Fruit fly (Drosophila melanogaster): ENCODE data around the gene Acbp2.

Acbp2 gene

DNA sequence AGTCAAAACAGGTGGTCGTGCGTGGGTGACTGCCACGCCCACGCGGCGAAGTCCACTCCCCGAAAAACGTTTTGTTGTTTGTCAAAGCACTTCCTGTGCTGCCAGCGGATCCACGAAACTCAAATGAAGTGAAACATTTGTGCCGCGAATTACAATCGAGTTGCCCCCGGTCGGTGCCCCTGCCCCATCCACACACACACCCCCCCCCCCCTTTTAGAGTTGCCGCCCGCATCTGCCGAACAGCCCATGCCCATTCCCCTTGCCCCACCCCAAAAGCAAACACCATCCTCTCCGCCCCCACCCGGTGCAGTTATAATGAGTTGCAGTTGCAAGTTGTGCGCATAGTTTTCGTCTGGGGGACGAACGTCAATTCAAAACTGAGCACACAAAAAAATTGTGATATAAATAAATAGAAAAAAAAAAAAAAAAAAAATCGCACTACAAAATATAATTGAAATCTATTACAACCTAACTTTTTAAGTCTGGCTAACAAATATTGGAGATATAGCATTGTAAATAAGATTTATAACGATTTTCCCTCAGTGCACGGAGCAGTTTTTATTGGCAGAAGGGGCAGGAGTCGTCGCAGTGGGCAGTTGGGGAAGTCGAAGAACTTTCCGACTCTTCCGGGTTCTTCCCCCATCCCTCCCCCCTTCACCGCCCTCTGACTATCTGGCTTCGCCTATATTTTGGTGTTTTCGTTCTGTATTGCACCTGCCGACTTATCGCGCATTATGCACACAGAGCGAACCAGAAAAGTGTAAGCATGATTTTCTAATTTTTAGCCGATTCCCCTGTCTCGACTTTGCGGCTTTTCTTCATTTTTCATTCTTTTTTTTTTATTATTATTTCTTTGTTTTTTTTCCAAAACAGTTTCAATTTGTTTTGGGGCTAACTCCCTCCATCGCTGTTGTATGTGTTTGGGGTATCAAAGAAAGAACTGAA, 20.1 kb downstream of the Acbp2 start (continued):
- TF ChIP-seq ase (GFP tag; IDR thresholded peaks at IDR 0.05) = peak; percentile 33; the same call in 1 of the 3 replicates
- no peak for TF ChIP-seq CG3726 (GFP tag; IDR thresholded peaks at IDR 0.05)
- TF ChIP-seq sima (GFP tag; optimal IDR thresholded peaks at IDR 0.05) = no peak
- TF ChIP-seq Atf6 (GFP tag; IDR thresholded peaks at IDR 0.05) = no peak
- TF ChIP-seq TFAM (GFP tag; optimal IDR thresholded peaks at IDR 0.05) = peak; percentile 6
- peak; percentile 6 to 39 for TF ChIP-seq dpn (GFP tag; optimal IDR thresholded peaks at IDR 0.05)
- no peak; the same call in 1 of the 2 replicates for TF ChIP-seq E2f2 (GFP tag; IDR thresholded peaks at IDR 0.05)
- no peak for TF ChIP-seq eyg (GFP tag; optimal IDR thresholded peaks at IDR 0.05)
- TF ChIP-seq CG32767 (GFP tag; IDR thresholded peaks at IDR 0.05) = peak; percentile 53; the same call in 1 of the 2 replicates
- TF ChIP-seq lilli (GFP tag; optimal IDR thresholded peaks at IDR 0.05) = peak; percentile 10
- peak; percentile 61 for TF ChIP-seq PHDP (tag; optimal IDR thresholded peaks at IDR 0.05)
- TF ChIP-seq br (optimal IDR thresholded peaks at IDR 0.05) = no peak
- TF ChIP-seq fu2 (GFP tag; optimal IDR thresholded peaks at IDR 0.05) = no peak
- TF ChIP-seq CG17802 (tag; optimal IDR thresholded peaks at IDR 0.05) = peak; percentile 1
- no peak for TF ChIP-seq CG7963 (GFP tag; IDR thresholded peaks at IDR 0.05; ENCODE audit: partially characterized antibody)
- peak; percentile 43 for TF ChIP-seq ewg (GFP tag; optimal IDR thresholded peaks at IDR 0.05)
- no peak for TF ChIP-seq schlank (tag; optimal IDR thresholded peaks at IDR 0.05)
- TF ChIP-seq CG8924 (tag; optimal IDR thresholded peaks at IDR 0.05) = peak; percentile 58
- TF ChIP-seq ATbp (GFP tag; optimal IDR thresholded peaks at IDR 0.05) = peak; percentile 56
- TF ChIP-seq CTCF (GFP tag; optimal IDR thresholded peaks at IDR 0.05) = no peak
- TF ChIP-seq CG7357 (GFP tag; IDR thresholded peaks at IDR 0.05) = peak; percentile 63; the same call in 1 of the 3 replicates
- TF ChIP-seq CG13296 (GFP tag; optimal IDR thresholded peaks at IDR 0.05) = no peak
- TF ChIP-seq CoRest (tag; optimal IDR thresholded peaks at IDR 0.05) = peak; percentile 51
- no peak for TF ChIP-seq unc-4 (GFP tag; IDR thresholded peaks at IDR 0.05; ENCODE audit: partially characterized antibody)
- TF ChIP-seq pum (GFP tag; optimal IDR thresholded peaks at IDR 0.05) = no peak
- TF ChIP-seq CG11695 (GFP tag; IDR thresholded peaks at IDR 0.05) = peak; percentile 46; the same call in 2 of the 3 replicates
- no peak for TF ChIP-seq GATAe (GFP tag; conservative IDR thresholded peaks at IDR 0.05)
- TF ChIP-seq Nf-YB (GFP tag; optimal IDR thresholded peaks at IDR 0.05) = peak; percentile 9
- no peak for TF ChIP-seq Hr39 (optimal IDR thresholded peaks at IDR 0.05)
- no peak for TF ChIP-seq CHES-1-like (GFP tag; optimal IDR thresholded peaks at IDR 0.05)
- no peak for TF ChIP-seq Dref (GFP tag; IDR thresholded peaks at IDR 0.05)
- peak; percentile 85 for TF ChIP-seq CG17328 (GFP tag; IDR thresholded peaks at IDR 0.05)
- no peak for TF ChIP-seq CG10543 (GFP tag; optimal IDR thresholded peaks at IDR 0.05)
- no peak for TF ChIP-seq BEAF-32 (GFP tag; optimal IDR thresholded peaks at IDR 0.05)
- TF ChIP-seq HLH3B (GFP tag; IDR thresholded peaks at IDR 0.05) = peak; percentile 66
- TF ChIP-seq Fer2 (tag; optimal IDR thresholded peaks at IDR 0.05) = no peak
- TF ChIP-seq CG15601 (tag; optimal IDR thresholded peaks at IDR 0.05) = peak; percentile 58
- TF ChIP-seq CG7987 (GFP tag; optimal IDR thresholded peaks at IDR 0.05) = no peak
- TF ChIP-seq CG43689 (GFP tag; IDR thresholded peaks at IDR 0.05) = no peak
- TF ChIP-seq dysf (GFP tag; IDR thresholded peaks at IDR 0.05) = peak; percentile 33; the same call in 1 of the 3 replicates
- TF ChIP-seq ERR (GFP tag; optimal IDR thresholded peaks at IDR 0.05) = no peak
- no peak for TF ChIP-seq Side (GFP tag; optimal IDR thresholded peaks at IDR 0.05)
- TF ChIP-seq cas (GFP tag; IDR thresholded peaks at IDR 0.05) = no peak
- TF ChIP-seq ken (GFP tag; IDR thresholded peaks at IDR 0.05) = peak; percentile 75; the same call in 2 of the 3 replicates
- no peak for TF ChIP-seq BtbVII (GFP tag; optimal IDR thresholded peaks at IDR 0.05)
- TF ChIP-seq CG1529 (GFP tag; optimal IDR thresholded peaks at IDR 0.05) = peak; percentile 59
- TF ChIP-seq CG10979 (tag; optimal IDR thresholded peaks at IDR 0.05) = peak; percentile 84
- TF ChIP-seq stwl (tag; optimal IDR thresholded peaks at IDR 0.05) = no peak
- no peak for TF ChIP-seq CG15011 (GFP tag; optimal IDR thresholded peaks at IDR 0.05)
- TF ChIP-seq CG18262 (tag; optimal IDR thresholded peaks at IDR 0.05) = peak; percentile 84
